Fruit fly (Drosophila melanogaster) whole organism, prepupa: ENCODE results near the gene Spps.

Source experiments
- Blimp-1 ChIP-seq: fragments of 200-800 bp; sonication (Bioruptor generic); optimal IDR thresholded peaks from 3 replicates; lab custom pipeline; 2017; ENCODE audit warnings: missing biosample characterization, missing genetic modification characterization, mild to moderate bottlenecking, moderate library complexity, missing genetic modification reagents
- CG10669 ChIP-seq: fragments of 200-800 bp; sonication (Bioruptor generic); optimal IDR thresholded peaks from 3 replicates; lab custom pipeline; 2018; ENCODE audit warnings: missing biosample characterization, mild to moderate bottlenecking, missing genetic modification characterization, moderate library complexity
- CG11762 ChIP-seq: fragments of 200-800 bp; sonication (Bioruptor generic); optimal IDR thresholded peaks from 3 replicates; lab custom pipeline; 2016; ENCODE audit warnings: missing biosample characterization, missing genetic modification characterization; ENCODE audit not compliant: insufficient read depth
- CG11902 ChIP-seq: fragments of 200-800 bp; sonication (Bioruptor generic); optimal IDR thresholded peaks from 3 replicates; lab custom pipeline; 2016; ENCODE audit warnings: missing biosample characterization, missing genetic modification characterization
- CG1621 ChIP-seq: fragments of 200-800 bp; sonication (Bioruptor generic); optimal IDR thresholded peaks from 3 replicates; lab custom pipeline; 2018; ENCODE audit warnings: missing biosample characterization, mild to moderate bottlenecking, missing genetic modification characterization
- CG4318 ChIP-seq: fragments of 200-800 bp; sonication (Bioruptor generic); optimal IDR thresholded peaks from 3 replicates; lab custom pipeline; 2017; ENCODE audit warnings: missing biosample characterization, mild to moderate bottlenecking, missing genetic modification characterization
- CG6276 ChIP-seq: fragments of 200-800 bp; sonication (Bioruptor generic); optimal IDR thresholded peaks from 2 replicates; lab custom pipeline; 2017; ENCODE audit warnings: missing biosample characterization, mild to moderate bottlenecking, missing genetic modification characterization
- CG6792 ChIP-seq: fragments of 200-800 bp; sonication (Bioruptor generic); optimal IDR thresholded peaks from 3 replicates; lab custom pipeline; 2016; ENCODE audit warnings: missing biosample characterization, missing genetic modification characterization
- CG6808 ChIP-seq: fragments of 200-800 bp; sonication (Bioruptor generic); optimal IDR thresholded peaks from 3 replicates; lab custom pipeline; 2017; ENCODE audit warnings: missing biosample characterization, missing genetic modification characterization, mild to moderate bottlenecking, moderate library complexity, missing genetic modification reagents
- CG7368 ChIP-seq: fragments of 200-800 bp; sonication (Bioruptor generic); optimal IDR thresholded peaks from 3 replicates; lab custom pipeline; 2016; ENCODE audit warnings: missing biosample characterization, missing genetic modification characterization
- CG8319 ChIP-seq: fragments of 200-800 bp; sonication (Bioruptor generic); optimal IDR thresholded peaks from 3 replicates; lab custom pipeline; 2016; ENCODE audit warnings: missing biosample characterization, missing genetic modification characterization
- Gug ChIP-seq: fragments of 200-800 bp; sonication (Bioruptor generic); IDR thresholded peaks from 2 replicates; pipeline ENCODE4 v1.3.6; 2022; ENCODE audit warnings: missing biosample characterization, missing genetic modification characterization
- Hr38 ChIP-seq: sonication (Bioruptor generic); optimal IDR thresholded peaks from 2 replicates; lab custom pipeline; 2016; ENCODE audit warnings: missing biosample characterization, missing genetic modification characterization
- Hr4 ChIP-seq: fragments of 200-800 bp; sonication (Bioruptor generic); optimal IDR thresholded peaks from 3 replicates; lab custom pipeline; 2016; ENCODE audit warnings: missing biosample characterization, missing genetic modification characterization
- Lpt ChIP-seq: fragments of 200-800 bp; sonication (Bioruptor generic); optimal IDR thresholded peaks from 3 replicates; lab custom pipeline; 2016; ENCODE audit warnings: missing biosample characterization, missing genetic modification characterization
- Sox102F ChIP-seq: fragments of 200-800 bp; sonication (Bioruptor generic); optimal IDR thresholded peaks from 2 replicates; lab custom pipeline; 2016; ENCODE audit warnings: missing biosample characterization, mild to moderate bottlenecking, missing genetic modification characterization
- Sox14 ChIP-seq: fragments of 200-800 bp; sonication (Bioruptor generic); optimal IDR thresholded peaks from 3 replicates; lab custom pipeline; 2016; ENCODE audit warnings: missing biosample characterization, missing genetic modification characterization
- Sox15 ChIP-seq: fragments of 200-800 bp; sonication (Bioruptor generic); optimal IDR thresholded peaks from 3 replicates; lab custom pipeline; 2016; ENCODE audit warnings: missing biosample characterization, missing genetic modification characterization
- acj6 ChIP-seq: fragments of 200-800 bp; sonication (Bioruptor generic); optimal IDR thresholded peaks from 3 replicates; lab custom pipeline; 2016; ENCODE audit warnings: missing biosample characterization, missing genetic modification characterization
- dac ChIP-seq: fragments of 200-800 bp; sonication (Bioruptor generic); optimal IDR thresholded peaks from 2 replicates; lab custom pipeline; 2017; ENCODE audit warnings: missing biosample characterization, mild to moderate bottlenecking, missing genetic modification characterization
- dsx ChIP-seq: fragments of 200-800 bp; optimal IDR thresholded peaks from 3 replicates; lab custom pipeline; 2019; ENCODE audit warnings: missing biosample characterization, mild to moderate bottlenecking, missing genetic modification characterization, moderate library complexity; ENCODE audit not compliant: poor library complexity, severe bottlenecking
- eg ChIP-seq: fragments of 200-800 bp; sonication (Bioruptor generic); IDR thresholded peaks from 3 replicates; pipeline ENCODE4 v1.3.6; 2022; ENCODE audit warnings: missing biosample characterization, missing genetic modification characterization
- fd59A ChIP-seq: fragments of 200-800 bp; sonication (Bioruptor generic); optimal IDR thresholded peaks from 2 replicates; lab custom pipeline; 2017; ENCODE audit warnings: missing biosample characterization, mild to moderate bottlenecking, missing genetic modification characterization, missing genetic modification reagents
- fd85E ChIP-seq: fragments of 200-800 bp; sonication (Bioruptor generic); optimal IDR thresholded peaks from 3 replicates; lab custom pipeline; 2016; ENCODE audit warnings: missing biosample characterization, missing genetic modification characterization
- fkh ChIP-seq: fragments of 200-800 bp; sonication (Bioruptor generic); optimal IDR thresholded peaks from 3 replicates; lab custom pipeline; 2017; ENCODE audit warnings: missing biosample characterization, mild to moderate bottlenecking, missing genetic modification characterization, moderate library complexity
- lz ChIP-seq: fragments of 200-800 bp; sonication (Bioruptor generic); optimal IDR thresholded peaks from 3 replicates; lab custom pipeline; 2016; ENCODE audit warnings: missing biosample characterization, missing genetic modification characterization
- net ChIP-seq: fragments of 200-800 bp; sonication (Bioruptor generic); optimal IDR thresholded peaks from 3 replicates; lab custom pipeline; 2016; ENCODE audit warnings: missing biosample characterization, missing genetic modification characterization
- salr ChIP-seq, 2 experiments: fragments of 200-800 bp; sonication (Bioruptor generic); optimal IDR thresholded peaks; 3 replicates each; lab custom pipeline; 2016 to 2018; ENCODE audit warnings: missing biosample characterization in 2 of 2, missing genetic modification characterization in 2 of 2, mild to moderate bottlenecking in 1 of 2
- svp ChIP-seq: fragments of 200-800 bp; sonication (Bioruptor generic); peaks from one replicate; lab custom pipeline; 2016; ENCODE audit warnings: missing biosample characterization, missing genetic modification characterization
- topi ChIP-seq: fragments of 200-800 bp; sonication (Bioruptor generic); optimal IDR thresholded peaks from 3 replicates; lab custom pipeline; 2016; ENCODE audit warnings: missing biosample characterization, missing genetic modification characterization
- vri ChIP-seq: fragments of 200-800 bp; sonication (Bioruptor generic); optimal IDR thresholded peaks from 3 replicates; lab custom pipeline; 2016; ENCODE audit warnings: missing biosample characterization, mild to moderate bottlenecking, missing genetic modification characterization

Gene Spps

dm6 chr3R:24230423-24231205 is 3.9 kb upstream of the Spps start, which contains the start of gene mask (continued):
- TF ChIP-seq topi (GFP tag; lab: Kevin White, UChicago) (peak; percentile 77), Sox15 (GFP tag; lab: Kevin White, UChicago) (peak; percentile 15), CG4318 (GFP tag; lab: Kevin White, UChicago) (no peak), fkh (peak; percentile 86), CG6808 (GFP tag; lab: Kevin White, UChicago) (peak; percentile 25), Blimp-1 (GFP tag; lab: Kevin White, UChicago) (peak; percentile 54), Hr4 (GFP tag; lab: Kevin White, UChicago) (no peak), net (GFP tag; lab: Kevin White, UChicago) (peak; percentile 74), Sox102F (GFP tag; lab: Kevin White, UChicago) (peak; percentile 67), svp (GFP tag; lab: Kevin White, UChicago) (no peak), acj6 (GFP tag; lab: Kevin White, UChicago) (peak; percentile 71), Lpt (GFP tag; lab: Kevin White, UChicago) (no peak), CG11762 (GFP tag; lab: Kevin White, UChicago) (peak; percentile 34)

dm6 chr3R:24229870-24230422 is 3.2 kb upstream of the Spps start, which contains the start of gene Spase22-23:
Gene Spase22-23, minus strand, starts transcription at chr3R:24230035.
- TF ChIP-seq eg (no peak), CG1621 (tag; lab: Kevin White, UChicago) (peak; percentile 76), Hr38 (GFP tag; lab: Kevin White, UChicago) (no peak)

dm6 chr3R:24228675-24229074 is 1.9 kb upstream of the Spps start, which contains the start of gene Acp95EF:
Gene Acp95EF, plus strand, starts transcription at chr3R:24228975.
- TF ChIP-seq CG6808 (GFP tag; lab: Kevin White, UChicago) (no peak), lz (GFP tag; lab: Kevin White, UChicago) (no peak), CG8319 (GFP tag; lab: Kevin White, UChicago) (no peak), acj6 (GFP tag; lab: Kevin White, UChicago) (no peak), fd85E (no peak), CG6276 (no peak), Gug (GFP tag; lab: Robert Waterston, UW) (no peak), fd59A (GFP tag; lab: Kevin White, UChicago) (no peak), CG7368 (no peak), CG6792 (GFP tag; lab: Kevin White, UChicago) (no peak), salr (GFP tag; optimal IDR thresholded peaks at IDR 0.05; lab: Kevin White, UChicago) (no peak), Sox14 (no peak), net (GFP tag; lab: Kevin White, UChicago) (no peak), CG11902 (GFP tag; lab: Kevin White, UChicago) (no peak), CG10669 (no peak), vri (GFP tag; lab: Kevin White, UChicago) (no peak), Hr38 (GFP tag; lab: Kevin White, UChicago) (no peak), dac (GFP tag; lab: Kevin White, UChicago) (no peak), topi (GFP tag; lab: Kevin White, UChicago) (no peak), dsx (GFP tag; lab: Kevin White, UChicago) (no peak)
